Fruit fly (Drosophila melanogaster) whole organism: ENCODE data around the gene Set2.

ENCODE experiments used
- CG8478 ChIP-seq: fragments of >200 bp; optimal IDR thresholded peaks from 2 replicates; lab custom pipeline; 2018; ENCODE audit warnings: inconsistent platforms
- Dll ChIP-seq: fragments of >200 bp; optimal IDR thresholded peaks from 2 replicates; lab custom pipeline; 2017
- EcR ChIP-seq, 2 experiments: fragments of >200 bp; optimal IDR thresholded peaks; 2 replicates each; lab custom pipeline; 2017; ENCODE audit warnings: missing biosample characterization in 2 of 2, missing genetic modification characterization in 2 of 2, missing genetic modification reagents in 2 of 2
- pan ChIP-seq: fragments of >200 bp; optimal IDR thresholded peaks from 2 replicates; lab custom pipeline; 2017
- psq ChIP-seq: fragments of >200 bp; optimal IDR thresholded peaks from 2 replicates; lab custom pipeline; 2017
- usp ChIP-seq: fragments of >200 bp; optimal IDR thresholded peaks from 2 replicates; lab custom pipeline; 2017; ENCODE audit warnings: missing biosample characterization, missing genetic modification characterization, mixed read lengths

DNA sequence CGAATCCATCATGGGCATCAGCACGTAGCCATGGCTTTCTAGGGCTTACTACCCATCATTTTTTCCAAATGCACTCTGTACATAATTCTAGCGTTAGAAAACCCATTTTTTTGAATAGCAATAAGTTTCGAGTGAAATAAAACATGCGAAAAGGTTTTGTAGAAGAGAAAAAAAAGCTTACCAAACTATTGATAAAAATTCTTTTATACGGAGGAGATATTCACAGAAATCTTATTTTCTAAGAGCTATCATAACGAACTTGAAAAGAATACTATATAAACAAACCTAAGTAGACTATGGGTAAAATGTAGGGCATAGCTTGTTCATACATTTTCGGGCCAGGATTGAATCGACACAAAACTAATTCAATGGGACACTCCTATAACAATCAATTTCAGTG is 42.7 kb upstream of the Set2 start, which contains the start of gene CG1640:
- TF ChIP-seq psq (lab: Kevin White, UChicago): no peak
- no peak for TF ChIP-seq CG8478
- no peak for TF ChIP-seq Dll (lab: Kevin White, UChicago)
- TF ChIP-seq EcR (GFP tag; optimal IDR thresholded peaks at IDR 0.05; lab: Kevin White, UChicago): no peak
- no peak for TF ChIP-seq usp
- no peak for TF ChIP-seq pan (lab: Kevin White, UChicago)
